Fruit fly (Drosophila melanogaster) whole organism, embryonic: ENCODE measurements around the gene CG13000.

Experiments used
- Atf6 ChIP-seq: fragments of 200-800 bp; sonication (Bioruptor generic); IDR thresholded peaks from 2 replicates; pipeline ENCODE4 v1.3.6; 2022; ENCODE audit warnings: missing biosample characterization, missing genetic modification characterization
- Bdp1 ChIP-seq: fragments of 200-800 bp; sonication (Bioruptor generic); optimal IDR thresholded peaks from 3 replicates; lab custom pipeline; 2016; ENCODE audit warnings: missing biosample characterization, missing genetic modification characterization
- CG10979 ChIP-seq: fragments of 200-800 bp; sonication (Bioruptor generic); optimal IDR thresholded peaks from 2 replicates; lab custom pipeline; 2018; ENCODE audit warnings: missing biosample characterization, mild to moderate bottlenecking, missing genetic modification characterization, moderate library complexity
- CG11696 ChIP-seq: fragments of 200-800 bp; sonication (Bioruptor generic); IDR thresholded peaks from 2 replicates; pipeline ENCODE4 v1.3.6; 2022; ENCODE audit warnings: missing biosample characterization, missing genetic modification characterization
- CG13894 ChIP-seq: fragments of 200-800 bp; sonication (Bioruptor generic); optimal IDR thresholded peaks from 3 replicates; lab custom pipeline; 2018; ENCODE audit warnings: missing biosample characterization, mild to moderate bottlenecking, missing genetic modification characterization, moderate library complexity
- CG14050 ChIP-seq: fragments of 200-800 bp; sonication (Bioruptor generic); IDR thresholded peaks from 3 replicates; pipeline ENCODE4 v1.3.6; 2022; ENCODE audit warnings: missing biosample characterization, missing genetic modification characterization
- CG14667 ChIP-seq: fragments of 200-800 bp; sonication (Bioruptor generic); IDR thresholded peaks from 2 replicates; pipeline ENCODE4 v1.3.6; 2022; ENCODE audit warnings: missing biosample characterization, missing genetic modification characterization
- CG1602 ChIP-seq: fragments of 200-800 bp; sonication (Bioruptor generic); optimal IDR thresholded peaks from 3 replicates; lab custom pipeline; 2016; ENCODE audit warnings: missing biosample characterization, missing genetic modification characterization
- CG17186 ChIP-seq: fragments of 200-800 bp; sonication (Bioruptor generic); optimal IDR thresholded peaks from 3 replicates; lab custom pipeline; 2017; ENCODE audit warnings: missing biosample characterization, missing genetic modification reagents, missing genetic modification characterization
- CG17829 ChIP-seq: fragments of 200-800 bp; optimal IDR thresholded peaks from 2 replicates; lab custom pipeline; 2019; ENCODE audit warnings: missing biosample characterization, mild to moderate bottlenecking, missing genetic modification characterization, moderate library complexity
- CG1832 ChIP-seq: fragments of 200-800 bp; sonication (Bioruptor generic); optimal IDR thresholded peaks from 2 replicates; lab custom pipeline; 2017; ENCODE audit warnings: missing biosample characterization, mild to moderate bottlenecking, missing genetic modification characterization, inconsistent platforms
- CG31365 ChIP-seq: fragments of 200-800 bp; sonication (Bioruptor generic); optimal IDR thresholded peaks from 2 replicates; lab custom pipeline; 2018; ENCODE audit warnings: missing biosample characterization, mild to moderate bottlenecking, missing genetic modification characterization
- CG32532 ChIP-seq: fragments of 200-800 bp; sonication (Bioruptor generic); IDR thresholded peaks from 2 replicates; pipeline ENCODE4 v1.3.6; 2022; ENCODE audit warnings: missing biosample characterization, missing genetic modification characterization
- CG33557 ChIP-seq: fragments of 200-800 bp; sonication (Bioruptor generic); optimal IDR thresholded peaks from 2 replicates; lab custom pipeline; 2019; ENCODE audit warnings: missing biosample characterization, mild to moderate bottlenecking, missing genetic modification characterization, moderate library complexity
- CG34422 ChIP-seq: fragments of 200-800 bp; sonication (Bioruptor generic); IDR thresholded peaks from 3 replicates; pipeline ENCODE4 v1.3.6; 2022; ENCODE audit warnings: missing biosample characterization, missing genetic modification characterization
- CG7963 ChIP-seq: fragments of 200-800 bp; sonication (Bioruptor generic); IDR thresholded peaks from 3 replicates; pipeline ENCODE4 v1.3.6; 2022; ENCODE audit warnings: missing biosample characterization, missing genetic modification characterization; ENCODE audit not compliant: partially characterized antibody
- CG8359 ChIP-seq: fragments of 200-800 bp; sonication (Bioruptor generic); optimal IDR thresholded peaks from 2 replicates; lab custom pipeline; 2017; ENCODE audit warnings: missing biosample characterization, mild to moderate bottlenecking, missing genetic modification characterization, borderline replicate concordance
- H2.0 ChIP-seq: fragments of 200-800 bp; sonication (Bioruptor generic); IDR thresholded peaks from 2 replicates; pipeline ENCODE4 v1.3.6; 2022; ENCODE audit warnings: missing biosample characterization, missing genetic modification characterization
- Jarid2 ChIP-seq: fragments of 200-800 bp; sonication (Bioruptor generic); optimal IDR thresholded peaks from 3 replicates; lab custom pipeline; 2017; ENCODE audit warnings: mild to moderate bottlenecking, missing biosample characterization, missing genetic modification reagents, missing genetic modification characterization
- Mes4 ChIP-seq: fragments of 200-800 bp; sonication (Bioruptor generic); optimal IDR thresholded peaks from 2 replicates; lab custom pipeline; 2016; ENCODE audit warnings: missing biosample characterization, missing genetic modification characterization
- NC2α ChIP-seq: fragments of 200-800 bp; sonication (Bioruptor generic); optimal IDR thresholded peaks from 2 replicates; lab custom pipeline; 2016; ENCODE audit warnings: missing biosample characterization, missing genetic modification characterization
- Oli ChIP-seq: fragments of 200-800 bp; sonication (Bioruptor generic); optimal IDR thresholded peaks from 2 replicates; lab custom pipeline; 2018; ENCODE audit warnings: missing biosample characterization, mild to moderate bottlenecking, missing genetic modification characterization, moderate library complexity
- Six4 ChIP-seq: fragments of 200-800 bp; sonication (Bioruptor generic); optimal IDR thresholded peaks from 2 replicates; lab custom pipeline; 2016; ENCODE audit warnings: missing biosample characterization, missing genetic modification characterization
- Sry-δ ChIP-seq: fragments of 200-800 bp; sonication (Bioruptor generic); optimal IDR thresholded peaks from 2 replicates; lab custom pipeline; 2016; ENCODE audit warnings: missing biosample characterization, missing genetic modification characterization
- Stat92E ChIP-seq, 3 experiments: fragments of >200 bp in 2 of 3; fragments of 200-800 bp in 1 of 3; sonication (Bioruptor generic) in 1 of 3; optimal IDR thresholded peaks; 2 replicates each; lab custom pipeline; 2017 to 2019; ENCODE audit warnings: missing biosample characterization in 3 of 3, missing genetic modification characterization in 3 of 3, mild to moderate bottlenecking in 1 of 3, moderate library complexity in 1 of 3
- Xbp1 ChIP-seq: fragments of 200-800 bp; sonication (Bioruptor generic); optimal IDR thresholded peaks from 3 replicates; lab custom pipeline; 2016; ENCODE audit warnings: missing biosample characterization, mild to moderate bottlenecking, missing genetic modification characterization
- ara ChIP-seq: fragments of 200-800 bp; sonication (Bioruptor generic); IDR thresholded peaks from 2 replicates; pipeline ENCODE4 v1.3.6; 2022; ENCODE audit warnings: missing biosample characterization, missing genetic modification characterization
- ase ChIP-seq: fragments of 200-800 bp; sonication (Bioruptor generic); IDR thresholded peaks from 3 replicates; pipeline ENCODE4 v1.3.6; 2022; ENCODE audit warnings: missing biosample characterization, missing genetic modification characterization
- bcd ChIP-seq: fragments of 200-800 bp; sonication (Bioruptor generic); optimal IDR thresholded peaks from 2 replicates; lab custom pipeline; 2017; ENCODE audit warnings: missing biosample characterization, mild to moderate bottlenecking, missing genetic modification characterization
- chn ChIP-seq: fragments of 200-800 bp; sonication (Bioruptor generic); optimal IDR thresholded peaks from 2 replicates; lab custom pipeline; 2016; ENCODE audit warnings: missing biosample characterization, missing genetic modification characterization
- da ChIP-seq: fragments of 200-800 bp; sonication (Bioruptor generic); optimal IDR thresholded peaks from 2 replicates; lab custom pipeline; 2016; ENCODE audit warnings: missing biosample characterization, missing genetic modification characterization
- dm ChIP-seq: fragments of 200-800 bp; sonication (Bioruptor generic); optimal IDR thresholded peaks from 3 replicates; lab custom pipeline; 2016; ENCODE audit warnings: missing biosample characterization, missing genetic modification characterization
- dpn ChIP-seq, 2 experiments: fragments of 200-800 bp; sonication (Bioruptor generic); optimal IDR thresholded peaks; 3 replicates each; lab custom pipeline; 2016; ENCODE audit warnings: missing biosample characterization in 2 of 2, missing genetic modification characterization in 2 of 2
- eve ChIP-seq, 2 experiments: fragments of >200 bp; optimal IDR thresholded peaks; 2 replicates each; lab custom pipeline; 2017; ENCODE audit warnings: missing biosample characterization in 2 of 2, missing genetic modification characterization in 2 of 2
- fd96Cb ChIP-seq: fragments of 200-800 bp; sonication (Bioruptor generic); optimal IDR thresholded peaks from 2 replicates; lab custom pipeline; 2018; ENCODE audit warnings: missing biosample characterization, mild to moderate bottlenecking, missing genetic modification characterization, moderate library complexity
- h ChIP-seq: fragments of >200 bp; optimal IDR thresholded peaks from 2 replicates; lab custom pipeline; 2017
- hkb ChIP-seq, 2 experiments: fragments of 200-800 bp in 1 of 2; fragments of >200 bp in 1 of 2; sonication (Bioruptor generic) in 1 of 2; IDR thresholded peaks in 1 of 2; optimal IDR thresholded peaks in 1 of 2; 2 replicates each; pipeline versions ENCODE4 v1.3.6 to Lab custom; 2017 to 2022; ENCODE audit warnings: missing biosample characterization in 1 of 2, missing genetic modification characterization in 1 of 2
- kah ChIP-seq: fragments of 200-800 bp; sonication (Bioruptor generic); optimal IDR thresholded peaks from 2 replicates; lab custom pipeline; 2018; ENCODE audit warnings: missing biosample characterization, mild to moderate bottlenecking, missing genetic modification characterization
- peb ChIP-seq: fragments of 200-800 bp; sonication (Bioruptor generic); IDR thresholded peaks from 2 replicates; pipeline ENCODE4 v1.3.6; 2022; ENCODE audit warnings: missing biosample characterization, missing genetic modification characterization
- pum ChIP-seq: fragments of 200-800 bp; sonication (Bioruptor generic); optimal IDR thresholded peaks from 2 replicates; lab custom pipeline; 2016; ENCODE audit warnings: missing biosample characterization, missing genetic modification characterization
- repo ChIP-seq: fragments of 200-800 bp; sonication (Bioruptor generic); optimal IDR thresholded peaks from 2 replicates; lab custom pipeline; 2016; ENCODE audit warnings: missing biosample characterization, missing genetic modification characterization
- row ChIP-seq: fragments of 200-800 bp; sonication (Bioruptor generic); IDR thresholded peaks from 3 replicates; pipeline ENCODE4 v1.3.6; 2022; ENCODE audit warnings: missing biosample characterization, missing genetic modification characterization
- sc ChIP-seq, 3 experiments: fragments of >200 bp in 2 of 3; fragments of 200-800 bp in 1 of 3; sonication (Bioruptor generic) in 1 of 3; optimal IDR thresholded peaks; 2 replicates in 2 of 3; 3 replicates in 1 of 3; lab custom pipeline; 2017; ENCODE audit warnings: mild to moderate bottlenecking in 1 of 3, missing biosample characterization in 1 of 3, missing genetic modification characterization in 1 of 3, missing genetic modification reagents in 1 of 3
- slbo ChIP-seq: fragments of 200-800 bp; sonication (Bioruptor generic); IDR thresholded peaks from 2 replicates; pipeline ENCODE4 v1.3.6; 2022; ENCODE audit warnings: missing biosample characterization, missing genetic modification characterization
- sqz ChIP-seq: fragments of 200-800 bp; sonication (Bioruptor generic); optimal IDR thresholded peaks from 3 replicates; lab custom pipeline; 2018; ENCODE audit warnings: missing biosample characterization, mild to moderate bottlenecking, missing genetic modification characterization
- tgo ChIP-seq: fragments of 200-800 bp; sonication (Bioruptor generic); IDR thresholded peaks from 3 replicates; pipeline ENCODE4 v1.3.6; 2022; ENCODE audit warnings: missing biosample characterization, missing genetic modification characterization
- twi ChIP-seq: fragments of 200-800 bp; optimal IDR thresholded peaks from 2 replicates; lab custom pipeline; 2019; ENCODE audit warnings: missing biosample characterization, mild to moderate bottlenecking, missing genetic modification characterization, moderate library complexity
- vvl ChIP-seq: fragments of 200-800 bp; sonication (Bioruptor generic); IDR thresholded peaks from 2 replicates; pipeline ENCODE4 v1.3.6; 2022; ENCODE audit warnings: missing biosample characterization, missing genetic modification characterization
- zen ChIP-seq: fragments of 200-800 bp; sonication (Bioruptor generic); optimal IDR thresholded peaks from 3 replicates; lab custom pipeline; 2018; ENCODE audit warnings: missing biosample characterization, mild to moderate bottlenecking, missing genetic modification characterization, moderate library complexity
- zfh2 ChIP-seq: fragments of 200-800 bp; sonication (Bioruptor generic); optimal IDR thresholded peaks from 2 replicates; lab custom pipeline; 2016; ENCODE audit warnings: missing biosample characterization, missing genetic modification characterization

The CG13000 gene

DNA sequence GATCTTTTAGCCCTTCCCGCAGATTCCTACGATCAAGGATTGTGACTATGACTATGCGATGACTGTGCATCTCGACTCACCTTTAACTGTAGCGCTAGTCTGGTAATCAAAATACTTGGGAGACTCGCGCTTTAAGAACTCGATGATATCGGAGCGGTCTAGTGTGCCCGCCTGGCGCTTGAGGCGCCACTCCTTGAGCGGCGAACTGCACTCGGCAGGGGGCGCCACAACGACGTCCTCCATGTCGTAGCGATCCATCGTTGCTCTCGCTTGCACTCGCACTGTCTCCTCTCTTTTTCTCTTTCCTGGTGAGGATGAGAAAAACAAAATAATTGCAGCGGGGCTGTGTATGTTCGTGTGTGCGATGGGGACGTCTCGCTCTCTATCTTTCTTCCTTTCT is 19.1 kb upstream of the CG13000 start (continued):
- TF ChIP-seq ara: peak; percentile 65; the same call in 1 of the 2 replicates
- TF ChIP-seq Xbp1: peak; percentile 7
- peak; percentile 54 for TF ChIP-seq chn (GFP tag; lab: Kevin White, UChicago)
- peak; percentile 41 for TF ChIP-seq zen (tag; lab: Kevin White, UChicago)
- 0 out of 3 replicates have a peak, but pooled peaks have one; percentile 17 for TF ChIP-seq ase
- peak; percentile 0 for TF ChIP-seq Oli (tag; lab: Kevin White, UChicago)
- TF ChIP-seq Six4 (GFP tag; lab: Kevin White, UChicago): peak; percentile 38
- peak; percentile 10 for TF ChIP-seq CG17186 (GFP tag; lab: Kevin White, UChicago)
- no peak for TF ChIP-seq CG11696 (GFP tag; lab: Robert Waterston, UW)
- TF ChIP-seq hkb (optimal IDR thresholded peaks at IDR 0.05; lab: Kevin White, UChicago): no peak
- TF ChIP-seq hkb (GFP tag; IDR thresholded peaks at IDR 0.05; lab: Robert Waterston, UW): no peak
- TF ChIP-seq CG34422 (GFP tag; lab: Robert Waterston, UW): 0 out of 3 replicates have a peak, but pooled peaks have one; percentile 44
- no peak for TF ChIP-seq CG13894 (tag; lab: Kevin White, UChicago)
- no peak for TF ChIP-seq Stat92E (GFP tag; optimal IDR thresholded peaks at IDR 0.05; lab: Kevin White, UChicago)
- peak; percentile 44 for TF ChIP-seq pum (GFP tag; lab: Kevin White, UChicago)
- peak; percentile 17 for TF ChIP-seq dm (GFP tag; lab: Kevin White, UChicago)
- TF ChIP-seq Bdp1 (GFP tag; lab: Kevin White, UChicago): peak; percentile 4
- no peak for TF ChIP-seq peb (GFP tag; lab: Robert Waterston, UW)
- peak; percentile 14 for TF ChIP-seq sqz (GFP tag; lab: Kevin White, UChicago)
- peak; percentile 35 for TF ChIP-seq twi (tag; lab: Kevin White, UChicago)
- no peak; the same call in 2 of the 3 replicates for TF ChIP-seq tgo (GFP tag; lab: Robert Waterston, UW)
- no peak for TF ChIP-seq row (GFP tag; lab: Robert Waterston, UW)
- peak; percentile 32 for TF ChIP-seq bcd
- no peak for TF ChIP-seq zfh2 (GFP tag; lab: Kevin White, UChicago)
- no peak for TF ChIP-seq CG7963 (GFP tag; lab: Robert Waterston, UW)
- peak; percentile 26 to 30 for TF ChIP-seq dpn (GFP tag; optimal IDR thresholded peaks at IDR 0.05; lab: Kevin White, UChicago)
- no peak for TF ChIP-seq NC2α (GFP tag; lab: Kevin White, UChicago)
- peak; percentile 50; the same call in 1 of the 2 replicates for TF ChIP-seq vvl
- TF ChIP-seq CG32532 (GFP tag; lab: Robert Waterston, UW): peak; percentile 41; the same call in 1 of the 2 replicates
- no peak for TF ChIP-seq CG31365 (tag; lab: Kevin White, UChicago)
- TF ChIP-seq H2.0: peak; percentile 40; the same call in 1 of the 2 replicates
- peak; percentile 66 for TF ChIP-seq CG10979
- peak; percentile 67 for TF ChIP-seq CG33557 (GFP tag; lab: Kevin White, UChicago)
- no peak for TF ChIP-seq fd96Cb (tag; lab: Kevin White, UChicago)
- TF ChIP-seq CG17829: peak; percentile 69
- peak; percentile 28 for TF ChIP-seq repo (GFP tag; lab: Kevin White, UChicago)
- no peak for TF ChIP-seq Jarid2
- TF ChIP-seq slbo (GFP tag; lab: Robert Waterston, UW): no peak
- no peak for TF ChIP-seq eve (GFP tag; optimal IDR thresholded peaks at IDR 0.05; lab: Kevin White, UChicago)
- TF ChIP-seq da: no peak
- 0 out of 2 replicates have a peak, but pooled peaks have one; percentile 28 for TF ChIP-seq CG14667 (GFP tag; lab: Robert Waterston, UW)
- no peak for TF ChIP-seq sc (optimal IDR thresholded peaks at IDR 0.05; lab: Kevin White, UChicago)
- peak; percentile 21 for TF ChIP-seq sc (GFP tag; optimal IDR thresholded peaks at IDR 0.05; lab: Kevin White, UChicago)
- 0 out of 3 replicates have a peak, but pooled peaks have one; percentile 14 for TF ChIP-seq CG14050 (GFP tag; lab: Robert Waterston, UW)
- peak; percentile 48 for TF ChIP-seq h
- peak; percentile 34 for TF ChIP-seq Mes4
- TF ChIP-seq CG8359 (GFP tag; lab: Kevin White, UChicago): peak; percentile 11
- TF ChIP-seq kah (GFP tag; lab: Kevin White, UChicago): peak; percentile 4
- TF ChIP-seq Sry-δ: peak; percentile 27
- TF ChIP-seq Atf6 (GFP tag; lab: Robert Waterston, UW): no peak
- TF ChIP-seq CG1602 (GFP tag; lab: Kevin White, UChicago): peak; percentile 7
- peak; percentile 86 for TF ChIP-seq CG1832
